Fruit fly (Drosophila melanogaster): Measurements from ENCODE around the gene ND-23.

ND-23 gene

DNA sequence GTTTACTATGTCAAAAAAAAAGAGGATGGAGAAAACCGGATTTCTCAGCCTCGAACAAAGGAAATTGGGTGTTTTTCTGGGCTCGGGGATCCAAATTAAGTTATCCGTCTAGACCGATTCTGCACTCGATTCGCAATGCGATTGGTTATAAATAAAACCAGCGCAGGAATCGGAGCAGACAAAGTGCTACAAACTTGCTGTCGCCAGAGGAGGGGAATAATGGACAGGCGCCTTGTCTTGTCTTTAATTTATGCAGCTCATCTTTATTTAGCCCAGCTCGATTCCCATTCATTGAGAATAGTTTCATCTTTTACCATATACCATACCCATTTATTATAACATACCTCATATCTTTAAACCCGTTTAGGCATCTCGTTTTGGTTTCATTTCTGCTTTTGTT lies 32.2 kb downstream of the ND-23 start:
- TF ChIP-seq tai (GFP tag; optimal IDR thresholded peaks at IDR 0.05) (no peak), foxo (GFP tag; optimal IDR thresholded peaks at IDR 0.05) (no peak), Dfd (GFP tag; optimal IDR thresholded peaks at IDR 0.05) (no peak), HLH106 (tag; optimal IDR thresholded peaks at IDR 0.05) (no peak), psq (GFP tag; optimal IDR thresholded peaks at IDR 0.05) (no peak), CG9705 (GFP tag; optimal IDR thresholded peaks at IDR 0.05) (no peak)

DNA sequence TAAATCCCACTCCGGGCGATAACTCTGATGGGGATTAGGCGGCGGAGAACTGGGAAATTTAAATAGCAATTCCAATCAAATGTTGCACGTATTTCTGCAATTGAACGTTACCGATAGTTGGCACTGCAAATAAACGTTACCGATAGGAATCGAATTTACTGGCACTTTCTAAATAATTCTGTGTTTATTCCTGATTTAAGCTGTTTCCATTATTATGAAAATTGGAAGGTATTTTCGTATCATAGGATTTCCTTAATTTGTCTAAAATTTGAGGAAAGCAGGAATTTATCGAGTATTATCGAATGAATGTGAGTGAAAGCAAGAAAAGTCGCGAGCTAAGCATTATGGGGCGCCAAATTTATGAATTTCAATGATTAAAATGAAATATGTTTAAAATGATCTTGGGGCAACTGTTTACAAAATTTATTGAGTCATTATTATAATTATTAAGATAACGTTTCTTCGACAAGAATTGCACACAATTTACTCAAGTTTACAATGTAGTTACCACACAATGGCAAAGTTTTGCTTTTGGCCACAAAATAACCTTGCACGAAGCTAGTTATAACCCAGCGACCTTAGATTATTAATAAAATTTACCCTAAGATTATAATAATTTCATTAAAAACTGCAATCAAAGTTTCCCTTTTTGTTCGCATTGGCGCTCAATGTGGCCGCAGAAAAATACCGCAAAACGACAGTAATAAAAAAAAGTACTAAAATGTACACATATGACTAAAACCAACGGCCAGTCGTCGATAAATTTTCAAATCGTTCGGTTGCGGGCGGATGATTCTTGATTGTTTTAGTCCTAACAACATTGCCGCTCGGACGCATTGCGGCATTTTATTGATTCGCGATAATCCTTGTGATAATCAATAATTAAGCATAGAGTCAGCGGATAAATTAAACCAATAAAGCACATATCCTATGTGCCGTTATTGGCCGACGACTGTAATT lies 33.1 kb downstream of the ND-23 start, which contains the start of gene alpha-Man-IIb:
Gene alpha-Man-IIb, plus strand, starts transcription at position 747 of the 960 bp plus-strand sequence.
- TF ChIP-seq usp (GFP tag; optimal IDR thresholded peaks at IDR 0.05) = no peak
- TF ChIP-seq Rel (GFP tag; optimal IDR thresholded peaks at IDR 0.05) = no peak
- peak; percentile 25 for TF ChIP-seq Rel (tag; optimal IDR thresholded peaks at IDR 0.05)
- no peak for TF ChIP-seq Mio (GFP tag; optimal IDR thresholded peaks at IDR 0.05)
- TF ChIP-seq sv (GFP tag; optimal IDR thresholded peaks at IDR 0.05) = no peak
- TF ChIP-seq rgr (GFP tag; optimal IDR thresholded peaks at IDR 0.05) = peak; percentile 25
- no peak for TF ChIP-seq Dfd (GFP tag; optimal IDR thresholded peaks at IDR 0.05)
- TF ChIP-seq OdsH (GFP tag; optimal IDR thresholded peaks at IDR 0.05) = no peak
- TF ChIP-seq fru (GFP tag; optimal IDR thresholded peaks at IDR 0.05) = peak; percentile 54
- no peak for TF ChIP-seq ey (GFP tag; optimal IDR thresholded peaks at IDR 0.05)
- TF ChIP-seq brk (GFP tag; optimal IDR thresholded peaks at IDR 0.05) = no peak
- TF ChIP-seq Sp1 (GFP tag; optimal IDR thresholded peaks at IDR 0.05) = peak; percentile 8
- no peak for TF ChIP-seq Jra (GFP tag; optimal IDR thresholded peaks at IDR 0.05)
- no peak for TF ChIP-seq foxo (GFP tag; optimal IDR thresholded peaks at IDR 0.05)
- TF ChIP-seq Dif (GFP tag; optimal IDR thresholded peaks at IDR 0.05; ENCODE audit: partially characterized antibody) = peak; percentile 5
- no peak for TF ChIP-seq GATAd (GFP tag; optimal IDR thresholded peaks at IDR 0.05)
- TF ChIP-seq Hr78 (GFP tag; optimal IDR thresholded peaks at IDR 0.05) = no peak
- TF ChIP-seq br (GFP tag; optimal IDR thresholded peaks at IDR 0.05) = no peak
- TF ChIP-seq woc (GFP tag; optimal IDR thresholded peaks at IDR 0.05) = no peak
- no peak for TF ChIP-seq dl (GFP tag; optimal IDR thresholded peaks at IDR 0.05; ENCODE audit: insufficient read depth in 1 of 2, partially characterized antibody in 2 of 2)
- TF ChIP-seq psq (GFP tag; optimal IDR thresholded peaks at IDR 0.05) = no peak
- TF ChIP-seq Vsx2 (GFP tag; optimal IDR thresholded peaks at IDR 0.05; ENCODE audit: partially characterized antibody) = no peak
- TF ChIP-seq sage (GFP tag; optimal IDR thresholded peaks at IDR 0.05) = no peak
- TF ChIP-seq Abd-B (GFP tag; optimal IDR thresholded peaks at IDR 0.05) = no peak
- TF ChIP-seq HLH106 (tag; optimal IDR thresholded peaks at IDR 0.05) = peak; percentile 19
- peak; percentile 10 for TF ChIP-seq h (GFP tag; optimal IDR thresholded peaks at IDR 0.05)
- peak; percentile 41 for TF ChIP-seq Hr83 (GFP tag; optimal IDR thresholded peaks at IDR 0.05; ENCODE audit: poor library complexity, severe bottlenecking)
- no peak for TF ChIP-seq Hnf4 (GFP tag; optimal IDR thresholded peaks at IDR 0.05)
- no peak for TF ChIP-seq tai (GFP tag; optimal IDR thresholded peaks at IDR 0.05)

DNA sequence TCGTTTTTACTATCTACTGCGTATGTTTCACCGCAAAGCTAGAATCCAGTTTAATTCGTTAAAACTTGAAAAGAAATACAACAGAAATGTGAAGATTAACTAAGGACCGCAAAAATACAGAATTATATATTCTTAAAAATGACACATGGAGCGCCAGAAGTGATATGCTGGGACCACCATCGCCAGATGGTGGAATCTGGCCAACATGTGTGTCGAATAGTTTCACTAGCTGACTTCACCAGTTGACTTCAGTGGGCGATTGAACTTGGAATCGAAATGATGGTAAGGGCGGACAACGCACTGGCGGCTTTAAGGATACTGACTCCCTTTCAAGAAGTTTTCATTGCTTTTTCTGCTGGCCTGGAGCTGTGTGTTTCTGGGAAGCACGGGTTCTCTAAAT lies 34.9 kb downstream of the ND-23 start, which contains the start of gene CG9593:
Gene CG9593, plus strand, starts transcription at position 270 of the 400 bp plus-strand sequence.
- TF ChIP-seq Dif (GFP tag; optimal IDR thresholded peaks at IDR 0.05; ENCODE audit: partially characterized antibody) = no peak
- TF ChIP-seq rgr (GFP tag; optimal IDR thresholded peaks at IDR 0.05) = no peak
- no peak for TF ChIP-seq usp (GFP tag; optimal IDR thresholded peaks at IDR 0.05)
- TF ChIP-seq sage (GFP tag; optimal IDR thresholded peaks at IDR 0.05) = no peak
- TF ChIP-seq N (GFP tag; optimal IDR thresholded peaks at IDR 0.05) = no peak
- no peak for TF ChIP-seq dsf (GFP tag; optimal IDR thresholded peaks at IDR 0.05; ENCODE audit: borderline replicate concordance)
- TF ChIP-seq Myc (optimal IDR thresholded peaks at IDR 0.05) = no peak
- TF ChIP-seq woc (GFP tag; optimal IDR thresholded peaks at IDR 0.05) = no peak
- no peak for TF ChIP-seq br (GFP tag; optimal IDR thresholded peaks at IDR 0.05)
- no peak for TF ChIP-seq Vsx2 (GFP tag; optimal IDR thresholded peaks at IDR 0.05; ENCODE audit: partially characterized antibody)
- TF ChIP-seq Rel (GFP tag; optimal IDR thresholded peaks at IDR 0.05) = no peak
- no peak for TF ChIP-seq Rel (tag; optimal IDR thresholded peaks at IDR 0.05)
- TF ChIP-seq jim (GFP tag; optimal IDR thresholded peaks at IDR 0.05) = no peak
- no peak for TF ChIP-seq HLH106 (tag; optimal IDR thresholded peaks at IDR 0.05)
- TF ChIP-seq OdsH (GFP tag; optimal IDR thresholded peaks at IDR 0.05) = no peak
